Worm (Caenorhabditis elegans): ENCODE data around the gene T02B11.4.

The T02B11.4 gene

DNA sequence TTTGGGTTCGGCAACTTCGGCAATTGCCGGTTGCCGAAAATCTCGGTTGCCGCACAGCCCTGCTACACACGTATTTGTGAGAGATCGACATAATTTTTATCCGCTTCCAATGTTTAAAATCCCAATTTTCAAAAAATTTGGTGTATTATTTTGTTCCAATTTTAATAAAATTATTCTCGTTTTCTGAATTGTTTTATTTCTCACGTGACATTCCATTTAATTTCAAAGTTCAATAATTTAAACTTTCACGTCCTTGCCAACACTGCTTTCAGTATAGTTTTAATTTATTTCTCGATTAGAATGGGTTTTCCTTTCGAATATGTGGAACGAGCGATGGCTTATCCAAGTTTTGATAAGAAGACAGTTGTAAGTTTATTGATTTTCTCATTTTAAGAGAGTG, 14.4 kb downstream of the T02B11.4 start, which contains the start of gene K09C6.2:
TSS of gene K09C6.2 (plus strand) at position 301 of the 400 bp plus-strand sequence.
- no peak for TF ChIP-seq sptf-2 (GFP tag; optimal IDR thresholded peaks at IDR 0.05)

DNA sequence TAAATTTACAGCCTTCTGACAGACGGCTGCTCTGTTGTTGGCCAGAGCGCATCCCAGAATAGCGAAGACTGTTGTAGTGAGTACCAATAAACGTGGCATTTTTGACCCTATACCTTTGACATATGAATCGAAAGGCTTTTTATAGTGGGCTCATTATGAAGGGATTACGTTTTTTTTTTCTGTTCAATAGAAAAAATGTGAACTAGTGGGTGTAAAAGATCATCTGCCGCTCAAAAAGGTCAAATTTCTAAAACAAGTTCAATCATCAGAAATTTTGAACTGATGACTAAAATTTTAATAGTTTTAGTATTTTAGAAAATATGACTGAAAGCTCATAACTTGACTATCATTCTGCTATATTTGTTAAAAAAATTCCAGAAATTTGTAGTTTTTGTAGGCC, 16.0 kb downstream of the T02B11.4 start, which contains the start of gene K09C6.9:
TSS of gene K09C6.9 (minus strand) at position 101 of the 400 bp plus-strand sequence.
- TF ChIP-seq gei-17 (GFP tag; optimal IDR thresholded peaks at IDR 0.05) (no peak), C06A6.2 (GFP tag; conservative IDR thresholded peaks at IDR 0.05) (no peak), hlh-12 (tag; optimal IDR thresholded peaks at IDR 0.05) (no peak), die-1 (tag; optimal IDR thresholded peaks at IDR 0.05) (no peak), nfyb-1 (GFP tag; IDR thresholded peaks at IDR 0.05) (no peak), hmg-1.2 (GFP tag; IDR thresholded peaks at IDR 0.05) (no peak), mel-28 (tag; optimal IDR thresholded peaks at IDR 0.05; ENCODE audit: borderline replicate concordance) (no peak), attf-5 (GFP tag; optimal IDR thresholded peaks at IDR 0.05) (no peak), tbp1 (GFP tag; optimal IDR thresholded peaks at IDR 0.05) (no peak), ceh-40 (GFP tag; IDR thresholded peaks at IDR 0.05) (no peak), zim-3 (tag; optimal IDR thresholded peaks at IDR 0.05) (no peak), C17E4.6 (GFP tag; IDR thresholded peaks at IDR 0.05) (no peak), snpc-3.4 (tag; optimal IDR thresholded peaks at IDR 0.05) (no peak)

DNA sequence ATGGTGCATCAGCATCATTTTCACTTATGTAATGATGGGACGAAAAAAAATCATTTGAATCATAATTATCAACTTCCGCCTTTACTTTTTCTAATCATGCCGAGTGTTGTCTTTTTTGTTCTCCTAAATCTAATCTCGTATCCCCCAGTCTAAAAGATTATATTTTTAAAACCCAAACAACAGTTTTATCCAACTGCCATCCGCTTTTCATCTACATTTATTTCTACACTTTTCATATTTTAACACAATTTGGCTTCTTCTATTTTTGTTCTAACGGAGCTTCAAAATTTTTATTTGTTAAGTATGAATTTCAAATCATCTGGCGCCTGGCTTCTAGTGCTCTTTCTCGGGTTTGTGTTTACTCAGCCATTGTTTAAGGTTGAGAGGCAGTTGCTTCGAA, 18.7 kb downstream of the T02B11.4 start, which contains the start of gene K09C6.3:
TSS of gene K09C6.3 (plus strand) at position 301 of the 400 bp plus-strand sequence.
- TF ChIP-seq ztf-25 (GFP tag; IDR thresholded peaks at IDR 0.05) (no peak), cebp-1 (GFP tag; IDR thresholded peaks at IDR 0.05) (no peak), cebp-1 (tag; optimal IDR thresholded peaks at IDR 0.05) (no peak), ccch-3 (GFP tag; optimal IDR thresholded peaks at IDR 0.05) (no peak), die-1 (tag; optimal IDR thresholded peaks at IDR 0.05) (no peak), tlf-1 (GFP tag; optimal IDR thresholded peaks at IDR 0.05) (no peak), snpc-1.1 (tag; optimal IDR thresholded peaks at IDR 0.05; ENCODE audit: insufficient read depth) (no peak), him-1 (tag; optimal IDR thresholded peaks at IDR 0.05) (no peak)

DNA sequence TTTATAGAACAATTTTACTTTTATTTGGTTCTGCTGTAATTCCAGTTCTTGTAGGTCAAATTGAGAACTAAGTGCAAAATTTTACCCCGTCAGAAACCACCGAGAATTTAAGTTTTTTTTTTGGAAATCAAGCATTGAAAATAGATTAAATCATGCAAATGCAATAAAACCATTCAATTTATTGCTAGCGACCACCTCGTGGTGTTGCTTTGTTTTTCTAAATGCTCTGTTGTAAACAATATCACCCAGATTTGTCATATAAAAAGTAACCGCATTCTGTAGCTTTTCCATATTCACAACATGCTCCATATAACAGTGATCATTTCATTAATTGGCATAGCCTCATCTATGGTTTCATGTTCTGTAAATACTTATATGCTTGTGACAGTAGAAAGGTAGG, 21.4 kb downstream of the T02B11.4 start, which contains the start of gene srbc-12:
TSS of gene srbc-12 (plus strand) at position 301 of the 400 bp plus-strand sequence.
- TF ChIP-seq F23B12.7 (tag; optimal IDR thresholded peaks at IDR 0.05; ENCODE audit: insufficient read depth) (no peak), ztf-28 (GFP tag; IDR thresholded peaks at IDR 0.05) (no peak), ztf-3 (GFP tag; optimal IDR thresholded peaks at IDR 0.05) (no peak), nhr-80 (tag; optimal IDR thresholded peaks at IDR 0.05) (no peak), madf-10 (tag; optimal IDR thresholded peaks at IDR 0.05) (no peak), sea-2 (GFP tag; IDR thresholded peaks at IDR 0.05) (no peak), ceh-100 (GFP tag; IDR thresholded peaks at IDR 0.05) (no peak), ceh-58 (GFP tag; IDR thresholded peaks at IDR 0.05) (no peak), mxl-1 (tag; optimal IDR thresholded peaks at IDR 0.05) (no peak), dox-1 (GFP tag; IDR thresholded peaks at IDR 0.05) (no peak)

DNA sequence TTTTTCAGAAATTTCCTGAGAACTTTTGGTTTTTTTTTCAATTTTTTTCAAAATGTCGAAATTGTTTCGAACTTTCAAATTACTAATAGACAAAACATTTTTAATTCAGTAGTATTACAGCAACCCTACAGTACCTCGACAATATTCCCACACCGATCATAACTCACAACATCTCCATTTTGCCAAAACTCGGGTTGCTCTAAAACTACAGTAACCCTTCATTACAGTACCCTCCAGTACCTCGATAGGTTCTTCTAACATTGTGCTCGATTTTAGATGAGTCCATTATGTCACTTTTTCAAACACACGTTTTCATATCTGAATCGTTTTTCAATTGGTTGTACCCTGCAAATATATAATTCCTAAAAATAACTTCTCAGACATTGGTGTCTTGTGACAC, 21.9 kb downstream of the T02B11.4 start:
- TF ChIP-seq F57A8.1 (GFP tag; optimal IDR thresholded peaks at IDR 0.05) (no peak), let-607 (tag; optimal IDR thresholded peaks at IDR 0.05) (no peak), bed-2 (GFP tag; IDR thresholded peaks at IDR 0.05) (no peak), lin-35 (GFP tag; optimal IDR thresholded peaks at IDR 0.05) (no peak), ama-1 (optimal IDR thresholded peaks at IDR 0.05) (no peak), ama-1 (GFP tag; optimal IDR thresholded peaks at IDR 0.05) (no peak), nhr-179 (tag; optimal IDR thresholded peaks at IDR 0.05) (no peak), repo-1 (tag; optimal IDR thresholded peaks at IDR 0.05) (no peak), lin-26 (GFP tag; IDR thresholded peaks at IDR 0.05) (no peak), F23B12.7 (tag; optimal IDR thresholded peaks at IDR 0.05; ENCODE audit: insufficient read depth) (no peak), madf-10 (tag; optimal IDR thresholded peaks at IDR 0.05) (no peak)
